Fruit fly (Drosophila melanogaster) whole organism: ENCODE results near the gene Tyler.

Experiments used
- CG8478 ChIP-seq: fragments of >200 bp; optimal IDR thresholded peaks from 2 replicates; lab custom pipeline; 2018; ENCODE audit warnings: inconsistent platforms
- Dll ChIP-seq: fragments of >200 bp; optimal IDR thresholded peaks from 2 replicates; lab custom pipeline; 2017
- EcR ChIP-seq, 2 experiments: fragments of >200 bp; optimal IDR thresholded peaks; 2 replicates each; lab custom pipeline; 2017; ENCODE audit warnings: missing biosample characterization in 2 of 2, missing genetic modification characterization in 2 of 2, missing genetic modification reagents in 2 of 2
- pan ChIP-seq: fragments of >200 bp; optimal IDR thresholded peaks from 2 replicates; lab custom pipeline; 2017
- psq ChIP-seq: fragments of >200 bp; optimal IDR thresholded peaks from 2 replicates; lab custom pipeline; 2017
- usp ChIP-seq: fragments of >200 bp; optimal IDR thresholded peaks from 2 replicates; lab custom pipeline; 2017; ENCODE audit warnings: missing biosample characterization, missing genetic modification characterization, mixed read lengths

dm6 chrX:19608042-19608609 is 3.2 kb upstream of the Tyler start:
- no peak for TF ChIP-seq Dll
- TF ChIP-seq psq: no peak
- no peak for TF ChIP-seq CG8478 (lab: Kevin White, UChicago)
- TF ChIP-seq usp (GFP tag; lab: Kevin White, UChicago): no peak
- TF ChIP-seq pan (lab: Kevin White, UChicago): no peak
- no peak for TF ChIP-seq EcR (GFP tag; optimal IDR thresholded peaks at IDR 0.05; lab: Kevin White, UChicago)
